Fruit fly (Drosophila melanogaster) Kc167 (cell line): ENCODE measurements around the gene Clk.

Experiments
- Myc ChIP-seq: fragments of >200 bp; optimal IDR thresholded peaks from 2 replicates; lab custom pipeline; 2017; ENCODE audit warnings: missing external identifiers
- h ChIP-seq: fragments of >200 bp; optimal IDR thresholded peaks from 3 replicates; lab custom pipeline; 2018; ENCODE audit warnings: missing external identifiers
- insv ChIP-seq: fragments of >200 bp; optimal IDR thresholded peaks from 3 replicates; lab custom pipeline; 2018; ENCODE audit warnings: missing external identifiers
- psq ChIP-seq: fragments of >200 bp; optimal IDR thresholded peaks from 2 replicates; lab custom pipeline; 2017; ENCODE audit warnings: missing external identifiers
- ttk ChIP-seq: sonication (Bioruptor generic); optimal IDR thresholded peaks from 2 replicates; lab custom pipeline; 2017; ENCODE audit warnings: missing external identifiers

DNA sequence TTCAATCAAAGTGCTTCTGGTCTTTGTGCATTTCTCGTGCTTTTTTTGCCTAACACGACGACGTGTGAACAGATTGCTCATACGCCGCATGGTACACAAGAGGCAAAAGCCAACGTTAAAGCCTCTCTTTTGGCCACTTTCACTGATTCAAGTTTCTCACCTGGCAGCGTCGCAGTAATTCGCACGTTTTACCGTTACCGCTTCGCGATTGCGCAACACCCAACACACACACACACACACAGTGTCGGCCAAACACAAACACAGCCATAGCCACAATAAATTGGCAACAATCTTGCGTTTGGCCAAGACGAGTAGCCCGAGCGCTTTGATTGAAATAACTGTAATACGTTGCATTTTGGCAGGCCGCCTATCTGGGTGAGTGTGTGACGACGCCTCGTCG is 47.8 kb upstream of the Clk start:
- TF ChIP-seq psq (lab: Kevin White, UChicago) (no peak), Myc (lab: Kevin White, UChicago) (no peak), h (lab: Kevin White, UChicago) (no peak), insv (lab: Kevin White, UChicago) (no peak), ttk (no peak)
